Fruit fly (Drosophila melanogaster) whole organism, prepupa: ENCODE measurements around the gene CG33124.
A peak's percentile ranks its signal among the peaks of the same experiment; 100 is the strongest.

Experiments used
- Blimp-1 ChIP-seq: fragments of 200-800 bp; sonication (Bioruptor generic); optimal IDR thresholded peaks from 3 replicates; lab custom pipeline; 2017; ENCODE audit warnings: missing biosample characterization, missing genetic modification characterization, mild to moderate bottlenecking, moderate library complexity, missing genetic modification reagents
- CG10631 ChIP-seq: fragments of 200-800 bp; sonication (Bioruptor generic); optimal IDR thresholded peaks from 2 replicates; lab custom pipeline; 2016; ENCODE audit warnings: missing biosample characterization, missing genetic modification characterization
- CG10669 ChIP-seq: fragments of 200-800 bp; sonication (Bioruptor generic); optimal IDR thresholded peaks from 3 replicates; lab custom pipeline; 2018; ENCODE audit warnings: missing biosample characterization, mild to moderate bottlenecking, missing genetic modification characterization, moderate library complexity
- CG11294 ChIP-seq: fragments of 200-800 bp; sonication (Bioruptor generic); IDR thresholded peaks from 2 replicates; pipeline ENCODE4 v1.3.6; 2022; ENCODE audit warnings: missing biosample characterization, missing genetic modification characterization
- CG1621 ChIP-seq: fragments of 200-800 bp; sonication (Bioruptor generic); optimal IDR thresholded peaks from 3 replicates; lab custom pipeline; 2018; ENCODE audit warnings: missing biosample characterization, mild to moderate bottlenecking, missing genetic modification characterization
- CG16779 ChIP-seq: fragments of 200-800 bp; sonication (Bioruptor generic); optimal IDR thresholded peaks from 3 replicates; lab custom pipeline; 2017; ENCODE audit warnings: missing biosample characterization, mild to moderate bottlenecking, missing genetic modification characterization
- CG3032 ChIP-seq: fragments of 200-800 bp; optimal IDR thresholded peaks from 2 replicates; lab custom pipeline; 2019; ENCODE audit warnings: missing biosample characterization, mild to moderate bottlenecking, missing genetic modification characterization, moderate library complexity
- CG31627 ChIP-seq: fragments of 200-800 bp; sonication (Bioruptor generic); optimal IDR thresholded peaks from 3 replicates; lab custom pipeline; 2016; ENCODE audit warnings: missing biosample characterization, missing genetic modification characterization
- CG32006 ChIP-seq: fragments of 200-800 bp; sonication (Bioruptor generic); optimal IDR thresholded peaks from 3 replicates; lab custom pipeline; 2017; ENCODE audit warnings: missing biosample characterization, mild to moderate bottlenecking, missing genetic modification characterization
- CG34406 ChIP-seq: fragments of 200-800 bp; sonication (Bioruptor generic); optimal IDR thresholded peaks from 3 replicates; lab custom pipeline; 2016; ENCODE audit warnings: missing biosample characterization, missing genetic modification characterization
- CG3919 ChIP-seq: fragments of 200-800 bp; sonication (Bioruptor generic); optimal IDR thresholded peaks from 3 replicates; lab custom pipeline; 2016; ENCODE audit warnings: missing biosample characterization, missing genetic modification characterization
- CG4318 ChIP-seq: fragments of 200-800 bp; sonication (Bioruptor generic); optimal IDR thresholded peaks from 3 replicates; lab custom pipeline; 2017; ENCODE audit warnings: missing biosample characterization, mild to moderate bottlenecking, missing genetic modification characterization
- CG6163 ChIP-seq: fragments of 200-800 bp; sonication (Bioruptor generic); IDR thresholded peaks from 3 replicates; pipeline ENCODE4 v1.3.6; 2022; ENCODE audit warnings: missing biosample characterization, missing genetic modification characterization
- CG6276 ChIP-seq: fragments of 200-800 bp; sonication (Bioruptor generic); optimal IDR thresholded peaks from 2 replicates; lab custom pipeline; 2017; ENCODE audit warnings: missing biosample characterization, mild to moderate bottlenecking, missing genetic modification characterization
- CG6792 ChIP-seq: fragments of 200-800 bp; sonication (Bioruptor generic); optimal IDR thresholded peaks from 3 replicates; lab custom pipeline; 2016; ENCODE audit warnings: missing biosample characterization, missing genetic modification characterization
- CG6808 ChIP-seq: fragments of 200-800 bp; sonication (Bioruptor generic); optimal IDR thresholded peaks from 3 replicates; lab custom pipeline; 2017; ENCODE audit warnings: missing biosample characterization, missing genetic modification characterization, mild to moderate bottlenecking, moderate library complexity, missing genetic modification reagents
- CG6854 ChIP-seq: fragments of 200-800 bp; sonication (Bioruptor generic); optimal IDR thresholded peaks from 2 replicates; lab custom pipeline; 2017; ENCODE audit warnings: missing biosample characterization, mild to moderate bottlenecking, missing genetic modification characterization
- CG8119 ChIP-seq: fragments of 200-800 bp; sonication (Bioruptor generic); IDR thresholded peaks from 3 replicates; pipeline ENCODE4 v1.3.6; 2022; ENCODE audit warnings: missing biosample characterization, missing genetic modification characterization
- CG8319 ChIP-seq: fragments of 200-800 bp; sonication (Bioruptor generic); optimal IDR thresholded peaks from 3 replicates; lab custom pipeline; 2016; ENCODE audit warnings: missing biosample characterization, missing genetic modification characterization
- CG8632 ChIP-seq: fragments of 200-800 bp; sonication (Bioruptor generic); optimal IDR thresholded peaks from 3 replicates; lab custom pipeline; 2016; ENCODE audit warnings: missing biosample characterization, missing genetic modification characterization
- CG9139 ChIP-seq: fragments of 200-800 bp; sonication (Bioruptor generic); optimal IDR thresholded peaks from 3 replicates; lab custom pipeline; 2017; ENCODE audit warnings: missing biosample characterization, mild to moderate bottlenecking, missing genetic modification characterization
- Eip75B ChIP-seq: fragments of 200-800 bp; sonication (Bioruptor generic); optimal IDR thresholded peaks from 3 replicates; lab custom pipeline; 2016; ENCODE audit warnings: missing biosample characterization, missing genetic modification characterization
- Eip78C ChIP-seq: fragments of 200-800 bp; sonication (Bioruptor generic); peaks from one replicate; lab custom pipeline; 2016; ENCODE audit warnings: missing biosample characterization, missing genetic modification characterization
- Ets96B ChIP-seq: fragments of 200-800 bp; optimal IDR thresholded peaks from 2 replicates; lab custom pipeline; 2019; ENCODE audit warnings: missing biosample characterization, mild to moderate bottlenecking, missing genetic modification characterization, moderate library complexity
- Gug ChIP-seq: fragments of 200-800 bp; sonication (Bioruptor generic); IDR thresholded peaks from 2 replicates; pipeline ENCODE4 v1.3.6; 2022; ENCODE audit warnings: missing biosample characterization, missing genetic modification characterization
- Hr38 ChIP-seq: sonication (Bioruptor generic); optimal IDR thresholded peaks from 2 replicates; lab custom pipeline; 2016; ENCODE audit warnings: missing biosample characterization, missing genetic modification characterization
- Hr39 ChIP-seq: fragments of 200-800 bp; sonication (Bioruptor generic); optimal IDR thresholded peaks from 2 replicates; lab custom pipeline; 2016; ENCODE audit warnings: missing biosample characterization, missing genetic modification characterization
- Hr4 ChIP-seq: fragments of 200-800 bp; sonication (Bioruptor generic); optimal IDR thresholded peaks from 3 replicates; lab custom pipeline; 2016; ENCODE audit warnings: missing biosample characterization, missing genetic modification characterization
- OdsH ChIP-seq: fragments of 200-800 bp; sonication (Bioruptor generic); optimal IDR thresholded peaks from 3 replicates; lab custom pipeline; 2016; ENCODE audit warnings: missing biosample characterization, missing genetic modification characterization
- Sox102F ChIP-seq: fragments of 200-800 bp; sonication (Bioruptor generic); optimal IDR thresholded peaks from 2 replicates; lab custom pipeline; 2016; ENCODE audit warnings: missing biosample characterization, mild to moderate bottlenecking, missing genetic modification characterization
- Sox14 ChIP-seq: fragments of 200-800 bp; sonication (Bioruptor generic); optimal IDR thresholded peaks from 3 replicates; lab custom pipeline; 2016; ENCODE audit warnings: missing biosample characterization, missing genetic modification characterization
- acj6 ChIP-seq: fragments of 200-800 bp; sonication (Bioruptor generic); optimal IDR thresholded peaks from 3 replicates; lab custom pipeline; 2016; ENCODE audit warnings: missing biosample characterization, missing genetic modification characterization
- cyc ChIP-seq: fragments of 200-800 bp; sonication (Bioruptor generic); optimal IDR thresholded peaks from 3 replicates; lab custom pipeline; 2016; ENCODE audit warnings: missing biosample characterization, missing genetic modification characterization
- dac ChIP-seq: fragments of 200-800 bp; sonication (Bioruptor generic); optimal IDR thresholded peaks from 2 replicates; lab custom pipeline; 2017; ENCODE audit warnings: missing biosample characterization, mild to moderate bottlenecking, missing genetic modification characterization
- dsx ChIP-seq: fragments of 200-800 bp; optimal IDR thresholded peaks from 3 replicates; lab custom pipeline; 2019; ENCODE audit warnings: missing biosample characterization, mild to moderate bottlenecking, missing genetic modification characterization, moderate library complexity; ENCODE audit not compliant: poor library complexity, severe bottlenecking
- eg ChIP-seq: fragments of 200-800 bp; sonication (Bioruptor generic); IDR thresholded peaks from 3 replicates; pipeline ENCODE4 v1.3.6; 2022; ENCODE audit warnings: missing biosample characterization, missing genetic modification characterization
- esn ChIP-seq: fragments of 200-800 bp; sonication (Bioruptor generic); optimal IDR thresholded peaks from 2 replicates; lab custom pipeline; 2016; ENCODE audit warnings: missing biosample characterization, mild to moderate bottlenecking, missing genetic modification characterization, moderate library complexity
- net ChIP-seq: fragments of 200-800 bp; sonication (Bioruptor generic); optimal IDR thresholded peaks from 3 replicates; lab custom pipeline; 2016; ENCODE audit warnings: missing biosample characterization, missing genetic modification characterization
- salr ChIP-seq, 2 experiments: fragments of 200-800 bp; sonication (Bioruptor generic); optimal IDR thresholded peaks; 3 replicates each; lab custom pipeline; 2016 to 2018; ENCODE audit warnings: missing biosample characterization in 2 of 2, missing genetic modification characterization in 2 of 2, mild to moderate bottlenecking in 1 of 2
- spab ChIP-seq: fragments of 200-800 bp; sonication (Bioruptor generic); optimal IDR thresholded peaks from 2 replicates; lab custom pipeline; 2017; ENCODE audit warnings: missing biosample characterization, mild to moderate bottlenecking, missing genetic modification characterization, missing genetic modification reagents
- ss ChIP-seq, 2 experiments: fragments of 200-800 bp; sonication (Bioruptor generic); optimal IDR thresholded peaks; 2 replicates in 1 of 2; 3 replicates in 1 of 2; lab custom pipeline; 2017 to 2018; ENCODE audit warnings: mild to moderate bottlenecking in 2 of 2, missing biosample characterization in 2 of 2, missing genetic modification characterization in 2 of 2, moderate library complexity in 1 of 2
- svp ChIP-seq: fragments of 200-800 bp; sonication (Bioruptor generic); peaks from one replicate; lab custom pipeline; 2016; ENCODE audit warnings: missing biosample characterization, missing genetic modification characterization
- topi ChIP-seq: fragments of 200-800 bp; sonication (Bioruptor generic); optimal IDR thresholded peaks from 3 replicates; lab custom pipeline; 2016; ENCODE audit warnings: missing biosample characterization, missing genetic modification characterization
- vri ChIP-seq: fragments of 200-800 bp; sonication (Bioruptor generic); optimal IDR thresholded peaks from 3 replicates; lab custom pipeline; 2016; ENCODE audit warnings: missing biosample characterization, mild to moderate bottlenecking, missing genetic modification characterization

Gene CG33124

DNA sequence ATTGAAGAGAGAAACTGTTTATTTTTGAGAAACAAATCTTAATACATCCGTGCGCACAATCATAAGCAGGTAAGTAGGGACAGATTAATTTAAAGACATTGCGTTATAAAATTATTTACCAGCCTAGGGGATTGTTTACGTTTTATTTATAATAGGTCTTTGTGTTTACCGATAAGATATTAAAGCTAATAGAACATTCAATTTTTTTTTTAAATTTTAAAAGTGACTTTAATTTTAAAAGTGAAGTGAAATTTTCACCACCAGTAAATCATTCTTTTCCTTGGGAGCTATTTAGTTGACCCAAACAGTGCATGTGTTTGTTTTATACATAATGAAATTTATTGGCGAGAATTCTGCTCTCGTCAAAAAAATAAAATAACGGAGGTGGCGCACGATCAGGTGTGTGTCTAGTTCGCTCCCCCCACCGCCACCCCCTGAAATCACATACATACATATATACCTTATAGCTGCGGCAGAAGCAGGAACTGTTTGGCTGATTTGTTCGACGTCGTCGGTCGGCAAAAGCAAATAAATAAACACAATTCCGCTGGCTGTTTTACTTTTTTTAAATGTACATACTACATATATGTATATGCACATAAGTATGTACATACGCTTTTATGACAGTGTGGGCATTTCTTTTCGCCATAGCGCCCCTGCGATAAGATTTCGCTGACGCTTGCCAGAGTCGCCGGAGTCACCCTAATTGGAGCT lies 32.8 kb downstream of the CG33124 start (continued):
- peak; percentile 27 for TF ChIP-seq net (GFP tag; lab: Kevin White, UChicago)
- peak; percentile 35 for TF ChIP-seq CG6276
- peak; percentile 40 for TF ChIP-seq CG10669 (GFP tag; lab: Kevin White, UChicago)
- peak; percentile 55 for TF ChIP-seq OdsH (GFP tag; lab: Kevin White, UChicago)
- TF ChIP-seq CG4318 (GFP tag; lab: Kevin White, UChicago): peak; percentile 30
- peak; percentile 35 for TF ChIP-seq CG9139 (GFP tag; lab: Kevin White, UChicago)
- TF ChIP-seq Hr38 (GFP tag; lab: Kevin White, UChicago): no peak
- TF ChIP-seq CG8319 (GFP tag; lab: Kevin White, UChicago): peak; percentile 20
- TF ChIP-seq ss (GFP tag; optimal IDR thresholded peaks at IDR 0.05; lab: Kevin White, UChicago): peak; percentile 38 to 66
- TF ChIP-seq CG6808 (GFP tag; lab: Kevin White, UChicago): peak; percentile 35
- TF ChIP-seq CG16779: no peak
- peak; percentile 49 for TF ChIP-seq Sox14 (GFP tag; lab: Kevin White, UChicago)
- TF ChIP-seq Hr39: peak; percentile 63
- TF ChIP-seq salr (GFP tag; optimal IDR thresholded peaks at IDR 0.05; lab: Kevin White, UChicago): peak in 1 of 2 experiments; percentile 61
- TF ChIP-seq CG32006 (GFP tag; lab: Kevin White, UChicago): peak; percentile 64
- TF ChIP-seq CG6792 (GFP tag; lab: Kevin White, UChicago): peak; percentile 27
- TF ChIP-seq CG8119 (GFP tag; lab: Robert Waterston, UW): peak; percentile 25; the same call in 1 of the 3 replicates
- peak; percentile 46 for TF ChIP-seq spab
- TF ChIP-seq CG6163 (GFP tag; lab: Robert Waterston, UW): peak; percentile 36
- peak; percentile 67 for TF ChIP-seq esn
- TF ChIP-seq CG34406 (GFP tag; lab: Kevin White, UChicago): peak; percentile 68
- peak; percentile 61 for TF ChIP-seq CG8632 (GFP tag; lab: Kevin White, UChicago)
- TF ChIP-seq Ets96B (tag; lab: Kevin White, UChicago): peak; percentile 30
- TF ChIP-seq Gug: peak; percentile 20; the same call in 1 of the 2 replicates
- no peak for TF ChIP-seq dac (GFP tag; lab: Kevin White, UChicago)
- TF ChIP-seq, all 60 proteins: peak for 51

DNA sequence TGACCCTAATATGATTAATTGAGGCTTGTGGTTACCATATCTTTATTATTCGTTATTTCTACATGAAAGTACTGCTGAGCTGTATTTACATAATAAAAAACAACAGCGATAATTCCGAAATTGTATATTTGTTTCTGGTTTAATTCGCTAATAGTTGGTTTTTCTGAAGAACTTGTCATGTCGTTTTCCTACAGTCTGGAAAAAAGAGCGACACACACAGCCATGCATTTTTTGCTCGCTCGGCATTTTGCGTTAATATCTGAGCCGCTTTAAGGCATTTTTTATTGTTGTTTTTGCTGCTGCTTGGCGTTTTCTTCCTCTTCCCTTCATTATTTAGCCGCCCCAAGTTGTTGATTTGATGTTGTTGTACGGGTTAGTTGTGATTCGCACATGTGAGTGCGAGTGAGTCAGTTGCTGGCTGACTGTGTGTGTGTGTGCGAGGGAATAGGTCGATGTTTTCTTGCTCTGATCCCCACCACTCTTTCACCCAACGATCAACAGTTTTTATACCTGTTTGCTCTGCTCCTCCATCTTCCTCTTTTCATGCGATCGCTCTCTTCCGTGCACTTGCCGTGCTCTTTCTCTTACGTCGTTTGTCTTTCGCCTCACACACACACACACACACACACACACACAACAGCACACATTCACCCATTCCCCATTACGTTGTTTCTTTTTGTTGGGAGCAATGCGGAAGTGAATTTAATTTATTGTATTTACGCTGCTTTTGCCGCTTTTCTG lies 33.6 kb downstream of the CG33124 start:
- TF ChIP-seq CG3919 (GFP tag; lab: Kevin White, UChicago) (no peak), CG8632 (GFP tag; lab: Kevin White, UChicago) (peak; percentile 29), cyc (GFP tag; lab: Kevin White, UChicago) (no peak), OdsH (GFP tag; lab: Kevin White, UChicago) (peak; percentile 63), CG6792 (GFP tag; lab: Kevin White, UChicago) (peak; percentile 48), CG3032 (no peak), topi (GFP tag; lab: Kevin White, UChicago) (peak; percentile 51), CG1621 (tag; lab: Kevin White, UChicago) (peak; percentile 65), salr (GFP tag; optimal IDR thresholded peaks at IDR 0.05; lab: Kevin White, UChicago) (peak in 1 of 2 experiments; percentile 12), spab (peak; percentile 18), eg (no peak), CG8119 (GFP tag; lab: Robert Waterston, UW) (peak; percentile 27; the same call in 1 of the 3 replicates), Eip75B (GFP tag; lab: Kevin White, UChicago) (peak; percentile 9), Ets96B (tag; lab: Kevin White, UChicago) (peak; percentile 32), CG31627 (GFP tag; lab: Kevin White, UChicago) (peak; percentile 6), Eip78C (GFP tag; lab: Kevin White, UChicago) (peak; percentile 86), CG11294 (GFP tag; lab: Robert Waterston, UW) (no peak), Hr39 (peak; percentile 7), CG6854 (GFP tag; lab: Kevin White, UChicago) (peak; percentile 43), svp (GFP tag; lab: Kevin White, UChicago) (peak; percentile 80), CG32006 (GFP tag; lab: Kevin White, UChicago) (peak; percentile 9), CG6276 (no peak), esn (peak; percentile 55), Blimp-1 (GFP tag; lab: Kevin White, UChicago) (no peak), CG6808 (GFP tag; lab: Kevin White, UChicago) (peak; percentile 17), Sox102F (GFP tag; lab: Kevin White, UChicago) (peak; percentile 21), CG9139 (GFP tag; lab: Kevin White, UChicago) (peak; percentile 30), vri (GFP tag; lab: Kevin White, UChicago) (peak; percentile 51), dsx (GFP tag; lab: Kevin White, UChicago) (peak; percentile 53), CG4318 (GFP tag; lab: Kevin White, UChicago) (no peak), CG10631 (GFP tag; lab: Kevin White, UChicago) (peak; percentile 56), CG10669 (GFP tag; lab: Kevin White, UChicago) (no peak), CG16779 (peak; percentile 4), Hr4 (GFP tag; lab: Kevin White, UChicago) (no peak), acj6 (GFP tag; lab: Kevin White, UChicago) (peak; percentile 52)
